Worm (Caenorhabditis elegans): ENCODE results near the gene ZK1307.8.

ZK1307.8 gene

DNA sequence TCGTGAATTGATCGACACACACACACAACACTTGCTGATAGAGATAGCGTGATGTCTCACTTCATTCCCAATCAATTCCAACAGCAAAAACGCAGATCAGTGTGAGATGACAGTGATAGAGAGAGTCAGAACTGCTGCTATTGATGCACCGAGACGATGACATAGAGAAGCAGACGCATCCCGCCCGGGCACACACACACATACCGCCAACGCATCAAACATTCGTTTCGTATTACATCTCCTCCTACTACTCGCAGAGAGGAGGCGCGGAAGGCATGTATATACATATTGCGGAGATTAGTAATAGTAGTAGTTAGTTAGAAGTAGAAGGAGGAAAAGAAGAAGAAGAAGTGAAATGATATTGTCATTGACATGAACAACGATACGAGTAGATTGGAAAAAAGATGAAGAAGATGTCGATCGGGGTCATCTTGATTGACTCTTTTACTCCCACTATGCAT is 5.0 kb upstream of the ZK1307.8 start (continued):
- TF ChIP-seq hsf-1 (GFP tag; IDR thresholded peaks at IDR 0.05), result no peak
- TF ChIP-seq ztf-22 (GFP tag; optimal IDR thresholded peaks at IDR 0.05), result peak; percentile 76
- TF ChIP-seq madf-3 (GFP tag; IDR thresholded peaks at IDR 0.05), result no peak
- peak; percentile 94 for TF ChIP-seq ets-4 (GFP tag; optimal IDR thresholded peaks at IDR 0.05)
- 0 out of 2 replicates have a peak, but pooled peaks have one; percentile 25 for TF ChIP-seq zfh-2 (GFP tag; conservative IDR thresholded peaks at IDR 0.05)
- TF ChIP-seq B0336.3 (GFP tag; IDR thresholded peaks at IDR 0.05), result peak; percentile 41; the same call in 1 of the 2 replicates
- TF ChIP-seq Y56A3A.18 (GFP tag; IDR thresholded peaks at IDR 0.05), result 0 out of 2 replicates have a peak, but pooled peaks have one; percentile 36
- TF ChIP-seq F55B11.4 (tag; optimal IDR thresholded peaks at IDR 0.05; ENCODE audit: borderline replicate concordance, insufficient read depth), result no peak
- peak; percentile 27 for TF ChIP-seq ztf-26 (tag; optimal IDR thresholded peaks at IDR 0.05)
- no peak for TF ChIP-seq rpc-1 (optimal IDR thresholded peaks at IDR 0.05)
- TF ChIP-seq rpc-1 (tag; optimal IDR thresholded peaks at IDR 0.05), result no peak
- peak; percentile 15 for TF ChIP-seq madf-10 (tag; optimal IDR thresholded peaks at IDR 0.05)
- peak; percentile 5 for TF ChIP-seq F22D6.2 (tag; optimal IDR thresholded peaks at IDR 0.05)
- TF ChIP-seq rcor-1 (GFP tag; IDR thresholded peaks at IDR 0.05), result no peak
- peak; percentile 56 for TF ChIP-seq somi-1 (GFP tag; optimal IDR thresholded peaks at IDR 0.05)
- TF ChIP-seq lsl-1 (GFP tag; optimal IDR thresholded peaks at IDR 0.05), result no peak
- TF ChIP-seq let-607 (tag; optimal IDR thresholded peaks at IDR 0.05), result peak; percentile 80 to 94
- 0 out of 2 replicates have a peak, but pooled peaks have one; percentile 11 for TF ChIP-seq C06A6.2 (GFP tag; conservative IDR thresholded peaks at IDR 0.05)
- no peak for TF ChIP-seq madf-6 (GFP tag; IDR thresholded peaks at IDR 0.05)
- peak; percentile 47 for TF ChIP-seq atf-7 (tag; optimal IDR thresholded peaks at IDR 0.05)
- no peak for TF ChIP-seq madf-8 (GFP tag; conservative IDR thresholded peaks at IDR 0.05)
- TF ChIP-seq cebp-1 (GFP tag; IDR thresholded peaks at IDR 0.05), result no peak
- peak; percentile 44 for TF ChIP-seq cebp-1 (tag; optimal IDR thresholded peaks at IDR 0.05)

- no peak for TF ChIP-seq egrh-3 (GFP tag; IDR thresholded peaks at IDR 0.05)
- TF ChIP-seq madf-3 (GFP tag; IDR thresholded peaks at IDR 0.05), result no peak
- no peak for TF ChIP-seq repo-1 (tag; optimal IDR thresholded peaks at IDR 0.05)
- TF ChIP-seq tlf-1 (GFP tag; optimal IDR thresholded peaks at IDR 0.05), result no peak
- no peak for TF ChIP-seq lin-40 (tag; optimal IDR thresholded peaks at IDR 0.05)
- no peak for TF ChIP-seq bed-1 (GFP tag; IDR thresholded peaks at IDR 0.05)
- TF ChIP-seq madf-8 (GFP tag; conservative IDR thresholded peaks at IDR 0.05), result no peak
- TF ChIP-seq C17E4.6 (GFP tag; IDR thresholded peaks at IDR 0.05), result no peak
- no peak for TF ChIP-seq ztf-22 (GFP tag; optimal IDR thresholded peaks at IDR 0.05)
- TF ChIP-seq him-1 (tag; optimal IDR thresholded peaks at IDR 0.05), result no peak
- no peak for TF ChIP-seq dpff-1 (tag; optimal IDR thresholded peaks at IDR 0.05)
- TF ChIP-seq Y56A3A.18 (GFP tag; IDR thresholded peaks at IDR 0.05), result 0 out of 2 replicates have a peak, but pooled peaks have one; percentile 28
- no peak for TF ChIP-seq F33H1.4 (GFP tag; IDR thresholded peaks at IDR 0.05)
- TF ChIP-seq ceh-40 (GFP tag; IDR thresholded peaks at IDR 0.05), result no peak
- TF ChIP-seq Y95B8A.8 (GFP tag; IDR thresholded peaks at IDR 0.05), result no peak
- 0 out of 2 replicates have a peak, but pooled peaks have one; percentile 8 for TF ChIP-seq mcd-1 (GFP tag; IDR thresholded peaks at IDR 0.05)
- no peak for TF ChIP-seq B0336.3 (GFP tag; IDR thresholded peaks at IDR 0.05)
- TF ChIP-seq ccch-3 (GFP tag; optimal IDR thresholded peaks at IDR 0.05), result no peak
- TF ChIP-seq lsl-1 (GFP tag; optimal IDR thresholded peaks at IDR 0.05), result no peak
- TF ChIP-seq Y79H2A.3 (GFP tag; conservative IDR thresholded peaks at IDR 0.05), result no peak
- no peak for TF ChIP-seq rpc-1 (optimal IDR thresholded peaks at IDR 0.05)
- no peak for TF ChIP-seq rpc-1 (tag; optimal IDR thresholded peaks at IDR 0.05)
- no peak for TF ChIP-seq mes-4 (tag; optimal IDR thresholded peaks at IDR 0.05)
- no peak for TF ChIP-seq cebp-1 (GFP tag; IDR thresholded peaks at IDR 0.05)
- no peak for TF ChIP-seq cebp-1 (tag; optimal IDR thresholded peaks at IDR 0.05)
- TF ChIP-seq zfh-2 (GFP tag; conservative IDR thresholded peaks at IDR 0.05), result peak; percentile 41; the same call in 1 of the 2 replicates
- no peak for TF ChIP-seq lir-1 (GFP tag; conservative IDR thresholded peaks at IDR 0.05)
- TF ChIP-seq ama-1 (optimal IDR thresholded peaks at IDR 0.05), result peak; percentile 89
- no peak for TF ChIP-seq ama-1 (GFP tag; optimal IDR thresholded peaks at IDR 0.05)
- TF ChIP-seq ztf-6 (GFP tag; IDR thresholded peaks at IDR 0.05), result no peak
- TF ChIP-seq die-1 (tag; optimal IDR thresholded peaks at IDR 0.05), result no peak
- TF ChIP-seq ztf-25 (GFP tag; IDR thresholded peaks at IDR 0.05), result no peak
- TF ChIP-seq mxl-1 (tag; optimal IDR thresholded peaks at IDR 0.05), result no peak
- TF ChIP-seq tbx-9 (tag; optimal IDR thresholded peaks at IDR 0.05; ENCODE audit: borderline replicate concordance), result no peak
- TF ChIP-seq xnd-1 (tag; optimal IDR thresholded peaks at IDR 0.05), result no peak
These were observed 4.3 kb upstream of the ZK1307.8 start for ce11 chrII:9619995-9620535.
